Worm (Caenorhabditis elegans) whole organism, mixed stage, embryonic: ENCODE measurements around the gene B0462.4.

Experiments
- M03D4.4 ChIP-seq: sonication (generic microtip); optimal IDR thresholded peaks from 2 replicates; lab custom pipeline; 2017; ENCODE audit warnings: mild to moderate bottlenecking, missing genetic modification characterization, missing compliant biosample characterization
- bed-3 ChIP-seq: fragments of 200-800 bp; sonication (Bioruptor generic); optimal IDR thresholded peaks from 3 replicates; lab custom pipeline; 2018; ENCODE audit warnings: mild to moderate bottlenecking, missing genetic modification characterization, moderate library complexity, missing compliant biosample characterization
- blmp-1 ChIP-seq: fragments of 150-350 bp; optimal IDR thresholded peaks from 2 replicates; lab custom pipeline; 2014; ENCODE audit warnings: missing biosample characterization, missing genetic modification characterization
- ceh-43 ChIP-seq: fragments of 200-800 bp; sonication (Bioruptor generic); optimal IDR thresholded peaks from 2 replicates; lab custom pipeline; 2018; ENCODE audit warnings: mild to moderate bottlenecking, missing genetic modification characterization, moderate library complexity, missing compliant biosample characterization
- ceh-83 ChIP-seq: fragments of 200-800 bp; sonication (Bioruptor generic); optimal IDR thresholded peaks from 2 replicates; lab custom pipeline; 2018; ENCODE audit warnings: mild to moderate bottlenecking, missing genetic modification characterization, missing compliant biosample characterization
- cnd-1 ChIP-seq: fragments of 200-800 bp; sonication (Bioruptor generic); optimal IDR thresholded peaks from 2 replicates; lab custom pipeline; 2018; ENCODE audit warnings: mild to moderate bottlenecking, missing genetic modification characterization, missing compliant biosample characterization
- drap-1 ChIP-seq: fragments of 200-800 bp; sonication (Bioruptor generic); optimal IDR thresholded peaks from 3 replicates; lab custom pipeline; 2018; ENCODE audit warnings: mild to moderate bottlenecking, missing genetic modification characterization, missing compliant biosample characterization
- elt-1 ChIP-seq: sonication (generic microtip); optimal IDR thresholded peaks from 2 replicates; lab custom pipeline; 2017; ENCODE audit warnings: missing genetic modification characterization, mild to moderate bottlenecking, missing compliant biosample characterization, antibody characterized with exemption, moderate library complexity, borderline replicate concordance; ENCODE audit not compliant: insufficient read depth
- elt-3 ChIP-seq: fragments of 150-350 bp; optimal IDR thresholded peaks from 2 replicates; lab custom pipeline; 2014; ENCODE audit warnings: missing biosample characterization, missing genetic modification characterization
- flh-1 ChIP-seq: fragments of 200-800 bp; sonication (Bioruptor generic); optimal IDR thresholded peaks from 2 replicates; lab custom pipeline; 2018; ENCODE audit warnings: mild to moderate bottlenecking, missing genetic modification characterization, moderate library complexity, missing compliant biosample characterization
- ham-2 ChIP-seq: fragments of 200-800 bp; sonication (Bioruptor generic); optimal IDR thresholded peaks from 2 replicates; lab custom pipeline; 2018; ENCODE audit warnings: mild to moderate bottlenecking, missing genetic modification characterization, missing compliant biosample characterization
- hlh-1 ChIP-seq: fragments of 150-350 bp; optimal IDR thresholded peaks from 2 replicates; lab custom pipeline; 2014; ENCODE audit warnings: missing biosample characterization, missing genetic modification reagents, missing genetic modification characterization
- lin-32 ChIP-seq: fragments of 200-800 bp; sonication (Bioruptor generic); optimal IDR thresholded peaks from 2 replicates; lab custom pipeline; 2018; ENCODE audit warnings: mild to moderate bottlenecking, missing genetic modification characterization, missing compliant biosample characterization
- lsy-2 ChIP-seq: fragments of 150-350 bp; optimal IDR thresholded peaks from 2 replicates; lab custom pipeline; 2014; ENCODE audit warnings: missing biosample characterization, missing genetic modification characterization
- mab-5 ChIP-seq: fragments of 150-350 bp; optimal IDR thresholded peaks from 2 replicates; lab custom pipeline; 2014; ENCODE audit warnings: missing biosample characterization, missing genetic modification characterization
- mep-1 ChIP-seq: fragments of 150-350 bp; optimal IDR thresholded peaks from 2 replicates; lab custom pipeline; 2017; ENCODE audit warnings: missing biosample characterization, missing genetic modification reagents, missing genetic modification characterization, inconsistent platforms
- mls-2 ChIP-seq: sonication (generic microtip); optimal IDR thresholded peaks from 2 replicates; lab custom pipeline; 2016; ENCODE audit warnings: mild to moderate bottlenecking, missing genetic modification characterization, moderate library complexity, missing compliant biosample characterization
- nhr-12 ChIP-seq: fragments of 150-350 bp; optimal IDR thresholded peaks from 2 replicates; lab custom pipeline; 2014; ENCODE audit warnings: missing biosample characterization, missing genetic modification characterization
- nhr-2 ChIP-seq: fragments of 150-350 bp; optimal IDR thresholded peaks from 2 replicates; lab custom pipeline; 2014; ENCODE audit warnings: missing biosample characterization, missing genetic modification characterization
- nhr-237 ChIP-seq: fragments of 150-350 bp; optimal IDR thresholded peaks from 2 replicates; lab custom pipeline; 2014; ENCODE audit warnings: missing biosample characterization, missing genetic modification characterization
- nhr-28 ChIP-seq: fragments of 150-350 bp; optimal IDR thresholded peaks from 2 replicates; lab custom pipeline; 2014; ENCODE audit warnings: missing biosample characterization, missing genetic modification characterization
- nhr-76 ChIP-seq: sonication (generic microtip); optimal IDR thresholded peaks from 2 replicates; lab custom pipeline; 2017; ENCODE audit warnings: missing biosample characterization, missing genetic modification characterization
- pha-4 ChIP-seq: fragments of 150-350 bp; optimal IDR thresholded peaks from 2 replicates; lab custom pipeline; 2018; ENCODE audit warnings: missing biosample characterization, missing genetic modification reagents, missing genetic modification characterization
- sem-2 ChIP-seq: fragments of 200-800 bp; sonication (Bioruptor generic); optimal IDR thresholded peaks from 2 replicates; lab custom pipeline; 2018; ENCODE audit warnings: mild to moderate bottlenecking, missing genetic modification characterization, missing compliant biosample characterization
- snpc-4 ChIP-seq: fragments of 150-350 bp; optimal IDR thresholded peaks from 2 replicates; lab custom pipeline; 2014; ENCODE audit warnings: missing biosample characterization, missing genetic modification characterization
- sptf-1 ChIP-seq: sonication (generic microtip); optimal IDR thresholded peaks from 2 replicates; lab custom pipeline; 2017; ENCODE audit warnings: mild to moderate bottlenecking, missing genetic modification characterization, moderate library complexity, missing compliant biosample characterization
- tbx-8 ChIP-seq: fragments of 200-800 bp; sonication (Bioruptor generic); optimal IDR thresholded peaks from 2 replicates; lab custom pipeline; 2018; ENCODE audit warnings: mild to moderate bottlenecking, missing genetic modification characterization, moderate library complexity, missing compliant biosample characterization
- unc-39 ChIP-seq: fragments of 150-350 bp; optimal IDR thresholded peaks from 2 replicates; lab custom pipeline; 2014; ENCODE audit warnings: missing biosample characterization, missing genetic modification characterization
- unc-62 ChIP-seq: fragments of 150-350 bp; optimal IDR thresholded peaks from 2 replicates; lab custom pipeline; 2014; ENCODE audit warnings: missing biosample characterization, missing genetic modification reagents, missing genetic modification characterization
- zip-8 ChIP-seq: fragments of 150-350 bp; optimal IDR thresholded peaks from 2 replicates; lab custom pipeline; 2014; ENCODE audit warnings: missing biosample characterization, missing genetic modification characterization
- ztf-11 ChIP-seq: fragments of 150-350 bp; optimal IDR thresholded peaks from 2 replicates; lab custom pipeline; 2014; ENCODE audit warnings: missing biosample characterization, missing genetic modification characterization

Gene B0462.4

ce11 chrV:18368322-18368721, 37.3 kb upstream of the B0462.4 start, which contains the start of gene C08E8.6:
Gene C08E8.6, minus strand, starts transcription at chrV:18368422.
- TF ChIP-seq sem-2 (GFP tag; lab: Kevin White, UChicago), result no peak

- TF ChIP-seq bed-3 (GFP tag; lab: Kevin White, UChicago) (no peak), sem-2 (GFP tag; lab: Kevin White, UChicago) (no peak), elt-3 (tag; lab: Kevin White, UChicago) (no peak), ceh-43 (GFP tag; lab: Kevin White, UChicago) (no peak), ztf-11 (tag; lab: Kevin White, UChicago) (no peak), mep-1 (tag; lab: Kevin White, UChicago) (no peak), nhr-76 (tag; lab: Kevin White, UChicago) (no peak), snpc-4 (no peak), elt-1 (no peak), mab-5 (tag; lab: Kevin White, UChicago) (no peak), nhr-12 (no peak), nhr-2 (no peak), sptf-1 (tag; lab: Kevin White, UChicago) (no peak)
These were observed 33.6 kb upstream of the B0462.4 start, which contains the start of gene C08E8.9 for ce11 chrV:18364558-18364957. Gene C08E8.9, plus strand, starts transcription at chrV:18364858.

ce11 chrV:18362402-18362801, 31.4 kb upstream of the B0462.4 start, which contains the start of gene C08E8.1:
Gene C08E8.1, minus strand, starts transcription at chrV:18362502.
- TF ChIP-seq ceh-83 (GFP tag; lab: Kevin White, UChicago), result no peak
- TF ChIP-seq, all 35 proteins: peak for 0

- no peak for TF ChIP-seq hlh-1 (tag; lab: Kevin White, UChicago)
- TF ChIP-seq nhr-237 (tag; lab: Kevin White, UChicago), result no peak
- no peak for TF ChIP-seq mls-2 (tag; lab: Kevin White, UChicago)
- TF ChIP-seq ztf-11 (tag; lab: Kevin White, UChicago), result no peak
- TF ChIP-seq pha-4, result no peak
- TF ChIP-seq sptf-1 (tag; lab: Kevin White, UChicago), result no peak
- no peak for TF ChIP-seq elt-3 (tag; lab: Kevin White, UChicago)
- no peak for TF ChIP-seq blmp-1 (tag; lab: Kevin White, UChicago)
- no peak for TF ChIP-seq nhr-12
- no peak for TF ChIP-seq nhr-76 (tag; lab: Kevin White, UChicago)
- no peak for TF ChIP-seq nhr-28
- TF ChIP-seq bed-3 (GFP tag; lab: Kevin White, UChicago), result no peak
These were observed 28.9 kb upstream of the B0462.4 start, which contains the start of gene C08E8.5 for ce11 chrV:18359888-18360287. Gene C08E8.5, minus strand, starts transcription at chrV:18359988.

ce11 chrV:18355742-18356141, 24.8 kb upstream of the B0462.4 start, which contains the start of gene C08E8.2:
Gene C08E8.2, minus strand, starts transcription at chrV:18355842.
- TF ChIP-seq hlh-1 (tag; lab: Kevin White, UChicago) (no peak), ham-2 (GFP tag; lab: Kevin White, UChicago) (no peak), drap-1 (GFP tag; lab: Kevin White, UChicago) (no peak), sptf-1 (tag; lab: Kevin White, UChicago) (no peak), lin-32 (no peak), sem-2 (GFP tag; lab: Kevin White, UChicago) (no peak), pha-4 (no peak), nhr-76 (tag; lab: Kevin White, UChicago) (no peak), nhr-237 (tag; lab: Kevin White, UChicago) (no peak), mep-1 (tag; lab: Kevin White, UChicago) (no peak)
- TF ChIP-seq, all 35 proteins: peak for 0

ce11 chrV:18354299-18354698, 23.3 kb upstream of the B0462.4 start:
- TF ChIP-seq mep-1 (tag; lab: Kevin White, UChicago), result no peak
- no peak for TF ChIP-seq unc-62 (GFP tag; lab: Kevin White, UChicago)
- TF ChIP-seq zip-8 (tag; lab: Kevin White, UChicago), result no peak
- no peak for TF ChIP-seq lin-32
- TF ChIP-seq nhr-12, result no peak
- TF ChIP-seq tbx-8 (GFP tag; lab: Kevin White, UChicago), result no peak
- TF ChIP-seq unc-39 (tag; lab: Kevin White, UChicago), result no peak
- no peak for TF ChIP-seq flh-1 (GFP tag; lab: Kevin White, UChicago)
- TF ChIP-seq ceh-43 (GFP tag; lab: Kevin White, UChicago), result no peak
- TF ChIP-seq M03D4.4, result no peak
- no peak for TF ChIP-seq cnd-1
- no peak for TF ChIP-seq lsy-2
- TF ChIP-seq nhr-237 (tag; lab: Kevin White, UChicago), result no peak
- TF ChIP-seq hlh-1 (tag; lab: Kevin White, UChicago), result no peak
- no peak for TF ChIP-seq bed-3 (GFP tag; lab: Kevin White, UChicago)
- TF ChIP-seq mab-5 (tag; lab: Kevin White, UChicago), result no peak
